Fruit fly (Drosophila melanogaster) whole organism, embryonic: Measurements from ENCODE around the gene CG5326.

ENCODE experiments used
- Ada2b ChIP-seq: fragments of 200-800 bp; sonication (Bioruptor generic); IDR thresholded peaks from 2 replicates; pipeline ENCODE4 v1.3.6; 2022; ENCODE audit warnings: missing biosample characterization, missing genetic modification characterization
- Asciz ChIP-seq: fragments of 200-800 bp; sonication (Bioruptor generic); optimal IDR thresholded peaks from 2 replicates; lab custom pipeline; 2017; ENCODE audit warnings: missing biosample characterization, mild to moderate bottlenecking, missing genetic modification characterization, missing genetic modification reagents
- CG10462 ChIP-seq: fragments of 200-800 bp; sonication (Bioruptor generic); optimal IDR thresholded peaks from 2 replicates; lab custom pipeline; 2016; ENCODE audit warnings: missing biosample characterization, missing genetic modification characterization
- CG11247 ChIP-seq: fragments of 200-800 bp; sonication (Bioruptor generic); IDR thresholded peaks from 2 replicates; pipeline ENCODE4 v1.3.6; 2022; ENCODE audit warnings: missing biosample characterization, missing genetic modification characterization
- CG1233 ChIP-seq: fragments of 200-800 bp; sonication (Bioruptor generic); optimal IDR thresholded peaks from 4 replicates; lab custom pipeline; 2018; ENCODE audit warnings: missing biosample characterization, mild to moderate bottlenecking, missing genetic modification characterization
- CG12744 ChIP-seq: fragments of 200-800 bp; sonication (Bioruptor generic); optimal IDR thresholded peaks from 2 replicates; lab custom pipeline; 2016; ENCODE audit warnings: missing biosample characterization, missing genetic modification characterization
- CG15601 ChIP-seq: fragments of 200-800 bp; sonication (Bioruptor generic); optimal IDR thresholded peaks from 3 replicates; lab custom pipeline; 2019; ENCODE audit warnings: missing biosample characterization, mild to moderate bottlenecking, missing genetic modification characterization, moderate library complexity
- CG1603 ChIP-seq: fragments of 200-800 bp; sonication (Bioruptor generic); optimal IDR thresholded peaks from 2 replicates; lab custom pipeline; 2019; ENCODE audit warnings: missing biosample characterization, mild to moderate bottlenecking, missing genetic modification characterization, moderate library complexity
- CG17359 ChIP-seq: fragments of 200-800 bp; sonication (Bioruptor generic); optimal IDR thresholded peaks from 3 replicates; lab custom pipeline; 2018; ENCODE audit warnings: missing biosample characterization, mild to moderate bottlenecking, missing genetic modification characterization, moderate library complexity
- CG17912 ChIP-seq: fragments of 200-800 bp; sonication (Bioruptor generic); optimal IDR thresholded peaks from 2 replicates; lab custom pipeline; 2018; ENCODE audit warnings: missing biosample characterization, mild to moderate bottlenecking, missing genetic modification characterization
- CG18262 ChIP-seq: fragments of 200-800 bp; optimal IDR thresholded peaks from 3 replicates; lab custom pipeline; 2019; ENCODE audit warnings: missing biosample characterization, mild to moderate bottlenecking, missing genetic modification characterization, moderate library complexity
- CG1832 ChIP-seq: fragments of 200-800 bp; sonication (Bioruptor generic); optimal IDR thresholded peaks from 2 replicates; lab custom pipeline; 2017; ENCODE audit warnings: missing biosample characterization, mild to moderate bottlenecking, missing genetic modification characterization, inconsistent platforms
- CG18619 ChIP-seq: fragments of 200-800 bp; sonication (Bioruptor generic); optimal IDR thresholded peaks from 3 replicates; lab custom pipeline; 2017; ENCODE audit warnings: missing biosample characterization, mild to moderate bottlenecking, missing genetic modification characterization
- CG30403 ChIP-seq: fragments of 200-800 bp; sonication (Bioruptor generic); optimal IDR thresholded peaks from 3 replicates; lab custom pipeline; 2016; ENCODE audit warnings: missing biosample characterization, missing genetic modification characterization
- CG3838 ChIP-seq: fragments of 200-800 bp; sonication (Bioruptor generic); optimal IDR thresholded peaks from 3 replicates; lab custom pipeline; 2016; ENCODE audit warnings: missing biosample characterization, missing genetic modification characterization
- CG3995 ChIP-seq: fragments of 200-800 bp; sonication (Bioruptor generic); optimal IDR thresholded peaks from 3 replicates; lab custom pipeline; 2016; ENCODE audit warnings: missing biosample characterization, missing genetic modification characterization
- CG4282 ChIP-seq: fragments of 200-800 bp; sonication (Bioruptor generic); optimal IDR thresholded peaks from 2 replicates; lab custom pipeline; 2016; ENCODE audit warnings: missing biosample characterization, missing genetic modification characterization
- CG6272 ChIP-seq: fragments of 200-800 bp; sonication (Bioruptor generic); IDR thresholded peaks from 2 replicates; pipeline ENCODE4 v1.3.6; 2022; ENCODE audit warnings: missing biosample characterization, missing genetic modification characterization
- CG7928 ChIP-seq: fragments of 200-800 bp; sonication (Bioruptor generic); optimal IDR thresholded peaks from 2 replicates; lab custom pipeline; 2017; ENCODE audit warnings: missing biosample characterization, mild to moderate bottlenecking, missing genetic modification characterization
- CG8388 ChIP-seq: fragments of 200-800 bp; sonication (Bioruptor generic); optimal IDR thresholded peaks from 2 replicates; lab custom pipeline; 2019; ENCODE audit warnings: missing biosample characterization, mild to moderate bottlenecking, missing genetic modification characterization, moderate library complexity
- CHES-1-like ChIP-seq: fragments of 200-800 bp; sonication (Bioruptor generic); optimal IDR thresholded peaks from 2 replicates; lab custom pipeline; 2016; ENCODE audit warnings: missing biosample characterization, missing genetic modification characterization
- Dfd ChIP-seq, 2 experiments: fragments of >200 bp; optimal IDR thresholded peaks; 2 replicates each; lab custom pipeline; 2017; ENCODE audit warnings: missing biosample characterization in 2 of 2, missing genetic modification characterization in 2 of 2
- Doc3 ChIP-seq: fragments of 200-800 bp; sonication (Bioruptor generic); IDR thresholded peaks from 3 replicates; pipeline ENCODE4 v1.3.6; 2022; ENCODE audit warnings: missing biosample characterization, missing genetic modification characterization; ENCODE audit not compliant: partially characterized antibody
- HmgZ ChIP-seq: fragments of 200-800 bp; sonication (Bioruptor generic); optimal IDR thresholded peaks from 2 replicates; lab custom pipeline; 2018; ENCODE audit warnings: missing biosample characterization, mild to moderate bottlenecking, missing genetic modification characterization
- Hmr ChIP-seq: fragments of 200-800 bp; sonication (Bioruptor generic); optimal IDR thresholded peaks from 3 replicates; lab custom pipeline; 2017; ENCODE audit warnings: mild to moderate bottlenecking, missing biosample characterization, missing genetic modification reagents, missing genetic modification characterization
- Jarid2 ChIP-seq: fragments of 200-800 bp; sonication (Bioruptor generic); optimal IDR thresholded peaks from 3 replicates; lab custom pipeline; 2017; ENCODE audit warnings: mild to moderate bottlenecking, missing biosample characterization, missing genetic modification reagents, missing genetic modification characterization
- MESR4 ChIP-seq: fragments of 200-800 bp; sonication (Bioruptor generic); optimal IDR thresholded peaks from 2 replicates; lab custom pipeline; 2018; ENCODE audit warnings: missing biosample characterization, mild to moderate bottlenecking, missing genetic modification characterization, moderate library complexity
- NK7.1 ChIP-seq: fragments of 200-800 bp; sonication (Bioruptor generic); optimal IDR thresholded peaks from 3 replicates; lab custom pipeline; 2016; ENCODE audit warnings: missing biosample characterization, missing genetic modification characterization
- Rx ChIP-seq: fragments of 200-800 bp; sonication (Bioruptor generic); IDR thresholded peaks from 2 replicates; pipeline ENCODE4 v1.3.6; 2022; ENCODE audit warnings: missing biosample characterization, missing genetic modification characterization
- Six4 ChIP-seq: fragments of 200-800 bp; sonication (Bioruptor generic); optimal IDR thresholded peaks from 2 replicates; lab custom pipeline; 2016; ENCODE audit warnings: missing biosample characterization, missing genetic modification characterization
- Sox100B ChIP-seq: fragments of 200-800 bp; sonication (Bioruptor generic); optimal IDR thresholded peaks from 3 replicates; lab custom pipeline; 2018; ENCODE audit warnings: missing biosample characterization, mild to moderate bottlenecking, missing genetic modification characterization
- Stat92E ChIP-seq, 3 experiments: fragments of >200 bp in 2 of 3; fragments of 200-800 bp in 1 of 3; sonication (Bioruptor generic) in 1 of 3; optimal IDR thresholded peaks; 2 replicates each; lab custom pipeline; 2017 to 2019; ENCODE audit warnings: missing biosample characterization in 3 of 3, missing genetic modification characterization in 3 of 3, mild to moderate bottlenecking in 1 of 3, moderate library complexity in 1 of 3
- Tbp ChIP-seq: fragments of >200 bp; optimal IDR thresholded peaks from 2 replicates; lab custom pipeline; 2018; ENCODE audit warnings: missing biosample characterization, missing genetic modification characterization
- Vsx1 ChIP-seq: fragments of 200-800 bp; sonication (Bioruptor generic); optimal IDR thresholded peaks from 2 replicates; lab custom pipeline; 2017; ENCODE audit warnings: missing biosample characterization, mild to moderate bottlenecking, missing genetic modification characterization, missing genetic modification reagents
- ab ChIP-seq: fragments of 200-800 bp; sonication (Bioruptor generic); optimal IDR thresholded peaks from 2 replicates; lab custom pipeline; 2016; ENCODE audit warnings: missing biosample characterization, missing genetic modification characterization
- aop ChIP-seq: fragments of 200-800 bp; sonication (Bioruptor generic); IDR thresholded peaks from 2 replicates; pipeline ENCODE4 v1.3.6; 2022; ENCODE audit warnings: missing biosample characterization, missing genetic modification characterization
- bbx ChIP-seq: fragments of 200-800 bp; sonication (Bioruptor generic); IDR thresholded peaks from 2 replicates; pipeline ENCODE4 v1.3.6; 2022; ENCODE audit warnings: missing biosample characterization, missing genetic modification characterization; ENCODE audit not compliant: partially characterized antibody
- br ChIP-seq: fragments of >200 bp; optimal IDR thresholded peaks from 2 replicates; lab custom pipeline; 2017
- ci ChIP-seq: fragments of 200-800 bp; sonication (Bioruptor generic); IDR thresholded peaks from 3 replicates; pipeline ENCODE4 v1.3.6; 2022; ENCODE audit warnings: missing biosample characterization, missing genetic modification characterization
- cwo ChIP-seq: fragments of 200-800 bp; sonication (Bioruptor generic); optimal IDR thresholded peaks from 3 replicates; lab custom pipeline; 2017; ENCODE audit warnings: missing biosample characterization, missing genetic modification characterization, mild to moderate bottlenecking, moderate library complexity, missing genetic modification reagents
- dysf ChIP-seq: fragments of 200-800 bp; sonication (Bioruptor generic); IDR thresholded peaks from 3 replicates; pipeline ENCODE4 v1.3.6; 2022; ENCODE audit warnings: missing biosample characterization, missing genetic modification characterization
- jigr1 ChIP-seq: fragments of 200-800 bp; sonication (Bioruptor generic); IDR thresholded peaks from 3 replicates; pipeline ENCODE4 v1.3.6; 2022; ENCODE audit warnings: missing biosample characterization, missing genetic modification characterization
- kay ChIP-seq: fragments of 200-800 bp; sonication (Bioruptor generic); optimal IDR thresholded peaks from 2 replicates; lab custom pipeline; 2016; ENCODE audit warnings: missing biosample characterization, missing genetic modification characterization
- lbe ChIP-seq: fragments of 200-800 bp; sonication (Bioruptor generic); optimal IDR thresholded peaks from 2 replicates; lab custom pipeline; 2016; ENCODE audit warnings: missing biosample characterization, mild to moderate bottlenecking, missing genetic modification characterization
- ssp ChIP-seq: fragments of 200-800 bp; sonication (Bioruptor generic); IDR thresholded peaks from 2 replicates; pipeline ENCODE4 v1.3.6; 2022; ENCODE audit warnings: missing biosample characterization, missing genetic modification characterization
- tin ChIP-seq: fragments of 200-800 bp; sonication (Bioruptor generic); optimal IDR thresholded peaks from 3 replicates; lab custom pipeline; 2016; ENCODE audit warnings: missing biosample characterization, missing genetic modification characterization
- toy ChIP-seq: fragments of 200-800 bp; sonication (Bioruptor generic); IDR thresholded peaks from 2 replicates; pipeline ENCODE4 v1.3.6; 2022; ENCODE audit warnings: missing biosample characterization, missing genetic modification characterization
- wek ChIP-seq: fragments of 200-800 bp; sonication (Bioruptor generic); optimal IDR thresholded peaks from 3 replicates; lab custom pipeline; 2018; ENCODE audit warnings: missing biosample characterization, mild to moderate bottlenecking, missing genetic modification characterization, moderate library complexity
- wor ChIP-seq: fragments of 200-800 bp; sonication (Bioruptor generic); IDR thresholded peaks from 2 replicates; pipeline ENCODE4 v1.3.6; 2022; ENCODE audit warnings: missing biosample characterization, missing genetic modification characterization
- zen2 ChIP-seq: fragments of 200-800 bp; sonication (Bioruptor generic); IDR thresholded peaks from 3 replicates; pipeline ENCODE4 v1.3.6; 2022; ENCODE audit warnings: missing biosample characterization, missing genetic modification characterization; ENCODE audit not compliant: partially characterized antibody

Gene CG5326

DNA sequence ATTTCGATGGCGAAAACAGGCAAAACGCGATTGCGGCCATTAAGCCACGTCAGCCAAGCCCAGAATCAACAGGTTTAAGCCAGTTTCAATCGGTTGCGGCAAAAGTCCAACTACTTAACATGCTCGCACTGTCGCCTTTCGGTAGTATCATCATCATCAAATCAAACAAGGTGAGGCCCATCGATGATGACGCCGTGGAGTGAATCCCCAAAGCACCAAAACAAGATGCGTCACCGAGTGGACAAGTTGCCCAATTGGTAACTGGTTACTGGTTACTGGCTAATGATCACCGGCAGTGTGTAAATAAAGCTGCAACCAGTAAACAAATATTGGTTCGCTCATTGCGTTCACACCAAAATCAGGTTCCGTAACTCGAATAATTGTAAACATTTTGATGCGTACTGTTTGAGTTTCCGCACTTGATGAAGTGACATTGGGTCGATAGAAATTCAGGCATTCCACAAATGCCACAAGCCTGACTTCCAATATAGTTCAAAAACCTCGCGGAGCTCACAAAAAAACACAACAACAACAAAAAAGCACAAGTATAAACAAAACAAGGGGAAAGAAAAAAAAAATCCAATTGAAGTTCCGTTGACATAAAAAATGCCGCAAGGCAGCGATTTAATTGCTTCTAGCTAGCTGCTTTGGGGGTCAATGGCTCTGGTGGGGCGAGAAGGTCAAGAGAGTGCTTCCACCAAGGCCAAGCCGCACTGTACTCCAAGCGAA, 15.2 kb downstream of the CG5326 start (continued):
- TF ChIP-seq CG17912 (GFP tag; lab: Kevin White, UChicago) (peak; percentile 77), CG30403 (GFP tag; lab: Kevin White, UChicago) (peak; percentile 21), wek (GFP tag; lab: Kevin White, UChicago) (peak; percentile 89), CG18262 (tag; lab: Kevin White, UChicago) (peak; percentile 42), CG4282 (GFP tag; lab: Kevin White, UChicago) (peak; percentile 5), lbe (GFP tag; lab: Kevin White, UChicago) (no peak), CG12744 (GFP tag; lab: Kevin White, UChicago) (no peak), ssp (GFP tag; lab: Robert Waterston, UW) (no peak), CG10462 (GFP tag; lab: Kevin White, UChicago) (peak; percentile 18), Ada2b (GFP tag; lab: Robert Waterston, UW) (no peak), Doc3 (GFP tag; lab: Robert Waterston, UW) (no peak), Hmr (GFP tag; lab: Kevin White, UChicago) (peak; percentile 45), Rx (GFP tag; lab: Robert Waterston, UW) (no peak), ci (GFP tag; lab: Robert Waterston, UW) (peak; percentile 87), jigr1 (GFP tag; lab: Robert Waterston, UW) (no peak), Jarid2 (GFP tag; lab: Kevin White, UChicago) (peak; percentile 39), kay (GFP tag; lab: Kevin White, UChicago) (peak; percentile 53), cwo (GFP tag; lab: Kevin White, UChicago) (peak; percentile 4), CG15601 (tag; lab: Kevin White, UChicago) (peak; percentile 78), MESR4 (peak; percentile 2), Sox100B (GFP tag; lab: Kevin White, UChicago) (peak; percentile 83), CG11247 (GFP tag; lab: Robert Waterston, UW) (0 out of 2 replicates have a peak, but pooled peaks have one; percentile 19), Dfd (GFP tag; optimal IDR thresholded peaks at IDR 0.05; lab: Kevin White, UChicago) (no peak), wor (GFP tag; lab: Robert Waterston, UW) (no peak), CHES-1-like (GFP tag; lab: Kevin White, UChicago) (peak; percentile 49), zen2 (no peak), CG8388 (no peak), tin (GFP tag; lab: Kevin White, UChicago) (peak; percentile 31), CG1603 (peak; percentile 75), Stat92E (GFP tag; optimal IDR thresholded peaks at IDR 0.05; lab: Kevin White, UChicago) (no peak), aop (GFP tag; lab: Robert Waterston, UW) (no peak), toy (GFP tag; lab: Robert Waterston, UW) (no peak), Vsx1 (GFP tag; lab: Kevin White, UChicago) (peak; percentile 77), CG18619 (peak; percentile 61), HmgZ (tag; lab: Kevin White, UChicago) (peak; percentile 50), Asciz (GFP tag; lab: Kevin White, UChicago) (peak; percentile 91), NK7.1 (no peak), CG1832 (GFP tag; lab: Kevin White, UChicago) (no peak), Tbp (GFP tag; lab: Kevin White, UChicago) (no peak), CG17359 (tag; lab: Kevin White, UChicago) (peak; percentile 84), bbx (GFP tag; lab: Robert Waterston, UW) (no peak), dysf (GFP tag; lab: Robert Waterston, UW) (no peak), CG1233 (peak; percentile 76), br (no peak), CG3838 (GFP tag; lab: Kevin White, UChicago) (peak; percentile 32), CG6272 (GFP tag; lab: Robert Waterston, UW) (no peak), CG3995 (GFP tag; lab: Kevin White, UChicago) (no peak), CG7928 (GFP tag; lab: Kevin White, UChicago) (no peak), ab (GFP tag; lab: Kevin White, UChicago) (no peak), Six4 (GFP tag; lab: Kevin White, UChicago) (no peak)
